4 worm cellular contexts compared by ENCODE assay signal in the genomic region with DNA sequence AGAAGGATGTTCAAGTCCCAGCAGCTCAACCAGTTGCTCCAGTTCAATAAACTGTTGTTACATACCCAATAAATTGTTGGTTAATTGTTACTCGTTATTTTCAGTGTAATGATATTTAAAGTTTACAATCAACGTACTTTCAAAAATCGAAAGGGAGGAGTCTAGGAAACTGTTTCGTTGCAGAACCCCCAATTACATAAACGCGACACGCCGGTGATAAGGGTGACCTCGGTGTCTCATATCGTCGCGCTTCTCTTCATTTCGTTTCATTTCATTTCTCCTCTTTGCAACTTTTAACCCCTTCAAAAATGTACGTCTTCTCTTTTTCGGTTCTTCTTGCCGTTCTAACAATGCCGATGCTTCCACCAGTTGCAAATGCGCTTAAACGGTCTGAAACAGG.
A peak's percentile ranks its signal among the peaks of the same experiment; 100 is the strongest.
TF ChIP-seq lines count a peak whose summit lies in the region.

A gene (plus strand): TSS at position 184 of the 400 bp plus-strand sequence.

TF ChIP-seq in whole organism, L1 larva, 84 proteins besides CTCF, POLR2A, EP300 and RAD21:
- TF ChIP-seq egl-13 (tag; optimal IDR thresholded peaks at IDR 0.05; lab: Kevin White, UChicago) (no peak), lsy-2 (tag; optimal IDR thresholded peaks at IDR 0.05; lab: Kevin White, UChicago) (peak in 1 of 2 experiments; percentile 36), grh-1 (GFP tag; IDR thresholded peaks at IDR 0.05; lab: Robert Waterston, UW) (no peak), nhr-19 (GFP tag; conservative IDR thresholded peaks at IDR 0.05; lab: Robert Waterston, UW) (no peak), unc-62 (GFP tag; optimal IDR thresholded peaks at IDR 0.05; lab: Kevin White, UChicago) (no peak), pag-3 (tag; optimal IDR thresholded peaks at IDR 0.05; lab: Kevin White, UChicago; ENCODE audit: borderline replicate concordance, insufficient read depth) (no peak), elt-3 (tag; optimal IDR thresholded peaks at IDR 0.05; lab: Kevin White, UChicago) (peak in 1 of 6 experiments; percentile 58), pax-3 (tag; optimal IDR thresholded peaks at IDR 0.05; lab: Kevin White, UChicago) (no peak), blmp-1 (tag; optimal IDR thresholded peaks at IDR 0.05; lab: Kevin White, UChicago) (peak; percentile 14), ztf-4 (tag; optimal IDR thresholded peaks at IDR 0.05; lab: Kevin White, UChicago) (no peak), unc-130 (tag; optimal IDR thresholded peaks at IDR 0.05; lab: Kevin White, UChicago) (no peak)
TF ChIP-seq in whole organism, L1 larva: peak in this region for 3.

TF ChIP-seq in whole organism, L3 larva, 47 proteins besides CTCF, POLR2A, EP300 and RAD21:
- TF ChIP-seq lsy-12 (tag; optimal IDR thresholded peaks at IDR 0.05; lab: Kevin White, UChicago) (no peak), nhr-25 (tag; optimal IDR thresholded peaks at IDR 0.05; lab: Kevin White, UChicago) (peak; percentile 28), nhr-237 (tag; optimal IDR thresholded peaks at IDR 0.05; lab: Kevin White, UChicago) (no peak), elt-2 (tag; optimal IDR thresholded peaks at IDR 0.05; lab: Kevin White, UChicago) (peak; percentile 18)

TF ChIP-seq in whole organism, L4 larva, 104 proteins besides CTCF, POLR2A, EP300 and RAD21 (continues in another document):
- peak; percentile 34; the same call in 1 of the 2 replicates for TF ChIP-seq lin-38 (GFP tag; IDR thresholded peaks at IDR 0.05; lab: Robert Waterston, UW)
- TF ChIP-seq hlh-30 (tag; optimal IDR thresholded peaks at IDR 0.05; lab: Kevin White, UChicago; ENCODE audit: insufficient read depth), result no peak
- TF ChIP-seq php-3 (GFP tag; IDR thresholded peaks at IDR 0.05; lab: Robert Waterston, UW), result no peak
- no peak for TF ChIP-seq ceh-20 (GFP tag; IDR thresholded peaks at IDR 0.05; lab: Robert Waterston, UW)
- no peak for TF ChIP-seq ceh-82 (tag; optimal IDR thresholded peaks at IDR 0.05; lab: Kevin White, UChicago)
- TF ChIP-seq spr-3 (GFP tag; optimal IDR thresholded peaks at IDR 0.05; lab: Kevin White, UChicago), result no peak
- no peak for TF ChIP-seq rbr-2 (tag; optimal IDR thresholded peaks at IDR 0.05; lab: Kevin White, UChicago)
- TF ChIP-seq cey-2 (tag; optimal IDR thresholded peaks at IDR 0.05; lab: Kevin White, UChicago; ENCODE audit: borderline replicate concordance, insufficient read depth), result no peak
- no peak for TF ChIP-seq nhr-102 (tag; optimal IDR thresholded peaks at IDR 0.05; lab: Kevin White, UChicago)
- peak; percentile 24 for TF ChIP-seq mxl-3 (GFP tag; optimal IDR thresholded peaks at IDR 0.05; lab: Kevin White, UChicago)
- no peak for TF ChIP-seq lsy-2 (tag; optimal IDR thresholded peaks at IDR 0.05; lab: Kevin White, UChicago)
- 0 out of 2 replicates have a peak, but pooled peaks have one; percentile 39 for TF ChIP-seq ctbp-1 (GFP tag; IDR thresholded peaks at IDR 0.05; lab: Robert Waterston, UW)
- TF ChIP-seq mdt-29 (GFP tag; IDR thresholded peaks at IDR 0.05; lab: Robert Waterston, UW), result no peak
- no peak for TF ChIP-seq daf-19 (GFP tag; conservative IDR thresholded peaks at IDR 0.05; lab: Robert Waterston, UW)
- no peak for TF ChIP-seq unc-130 (GFP tag; optimal IDR thresholded peaks at IDR 0.05; lab: Kevin White, UChicago)
- TF ChIP-seq tra-1 (GFP tag; IDR thresholded peaks at IDR 0.05; lab: Robert Waterston, UW), result no peak
- no peak for TF ChIP-seq ceh-44 (GFP tag; IDR thresholded peaks at IDR 0.05; lab: Robert Waterston, UW)
- no peak; the same call in 1 of the 2 replicates for TF ChIP-seq pha-4 (GFP tag; IDR thresholded peaks at IDR 0.05; lab: Robert Waterston, UW)
- no peak for TF ChIP-seq pha-4 (tag; optimal IDR thresholded peaks at IDR 0.05; lab: Kevin White, UChicago)
- TF ChIP-seq nhr-77 (tag; optimal IDR thresholded peaks at IDR 0.05; lab: Kevin White, UChicago), result no peak
- TF ChIP-seq ztf-7 (tag; optimal IDR thresholded peaks at IDR 0.05; lab: Kevin White, UChicago), result no peak
- TF ChIP-seq spr-1 (tag; optimal IDR thresholded peaks at IDR 0.05; lab: Kevin White, UChicago), result no peak
- 0 out of 2 replicates have a peak, but pooled peaks have one; percentile 13 for TF ChIP-seq nhr-41 (GFP tag; IDR thresholded peaks at IDR 0.05; lab: Robert Waterston, UW)
- no peak for TF ChIP-seq daf-16 (GFP tag; optimal IDR thresholded peaks at IDR 0.05; lab: Kevin White, UChicago)
- TF ChIP-seq daf-16 (tag; optimal IDR thresholded peaks at IDR 0.05; lab: Kevin White, UChicago), result no peak
- no peak for TF ChIP-seq egl-27 (tag; optimal IDR thresholded peaks at IDR 0.05; lab: Kevin White, UChicago)
- peak; percentile 24 for TF ChIP-seq mes-2 (tag; optimal IDR thresholded peaks at IDR 0.05; lab: Kevin White, UChicago; ENCODE audit: poor library complexity, severe bottlenecking)
- TF ChIP-seq lin-39 (tag; optimal IDR thresholded peaks at IDR 0.05; lab: Kevin White, UChicago), result no peak
- TF ChIP-seq madf-5 (GFP tag; IDR thresholded peaks at IDR 0.05; lab: Robert Waterston, UW), result no peak
- TF ChIP-seq ama-1 (optimal IDR thresholded peaks at IDR 0.05; lab: Kevin White, UChicago), result peak; percentile 78
- 0 out of 2 replicates have a peak, but pooled peaks have one; percentile 16 for TF ChIP-seq arid-1 (GFP tag; conservative IDR thresholded peaks at IDR 0.05; lab: Robert Waterston, UW)
- no peak for TF ChIP-seq mxl-2 (GFP tag; conservative IDR thresholded peaks at IDR 0.05; lab: Robert Waterston, UW)
- TF ChIP-seq nhr-25 (tag; optimal IDR thresholded peaks at IDR 0.05; lab: Kevin White, UChicago; ENCODE audit: borderline replicate concordance, insufficient read depth), result no peak
- TF ChIP-seq T26A8.4 (GFP tag; IDR thresholded peaks at IDR 0.05; lab: Robert Waterston, UW), result 0 out of 2 replicates have a peak, but pooled peaks have one; percentile 7
- no peak for TF ChIP-seq pqm-1 (tag; optimal IDR thresholded peaks at IDR 0.05; lab: Kevin White, UChicago)

TF ChIP-seq in whole organism, young adult, 124 proteins besides CTCF, POLR2A, EP300 and RAD21 (continues in another document):
- TF ChIP-seq tbx-9 (tag; optimal IDR thresholded peaks at IDR 0.05; lab: Kevin White, UChicago; ENCODE audit: borderline replicate concordance), result no peak
- no peak for TF ChIP-seq Y53F4B.3 (GFP tag; IDR thresholded peaks at IDR 0.05; lab: Robert Waterston, UW)
- no peak for TF ChIP-seq let-526 (GFP tag; IDR thresholded peaks at IDR 0.05; lab: Robert Waterston, UW)
- no peak for TF ChIP-seq somi-1 (GFP tag; optimal IDR thresholded peaks at IDR 0.05; lab: Kevin White, UChicago)
- no peak for TF ChIP-seq unc-62 (GFP tag; optimal IDR thresholded peaks at IDR 0.05; lab: Kevin White, UChicago)
- TF ChIP-seq egrh-3 (GFP tag; IDR thresholded peaks at IDR 0.05; lab: Robert Waterston, UW), result no peak
- TF ChIP-seq K11D2.4 (GFP tag; IDR thresholded peaks at IDR 0.05; lab: Robert Waterston, UW), result no peak
- no peak for TF ChIP-seq fkh-3 (tag; optimal IDR thresholded peaks at IDR 0.05; lab: Kevin White, UChicago)
- TF ChIP-seq pbrm-1 (GFP tag; IDR thresholded peaks at IDR 0.05; lab: Robert Waterston, UW), result peak; percentile 61; the same call in 1 of the 2 replicates
- no peak for TF ChIP-seq ztf-25 (GFP tag; IDR thresholded peaks at IDR 0.05; lab: Robert Waterston, UW)
- no peak for TF ChIP-seq lin-35 (GFP tag; optimal IDR thresholded peaks at IDR 0.05; lab: Kevin White, UChicago)
- TF ChIP-seq hmg-1.2 (GFP tag; IDR thresholded peaks at IDR 0.05; lab: Robert Waterston, UW), result peak; percentile 30; the same call in 1 of the 2 replicates
- no peak for TF ChIP-seq cebp-1 (GFP tag; IDR thresholded peaks at IDR 0.05; lab: Robert Waterston, UW)
- TF ChIP-seq cebp-1 (tag; optimal IDR thresholded peaks at IDR 0.05; lab: Kevin White, UChicago), result no peak
- no peak for TF ChIP-seq ceh-79 (tag; optimal IDR thresholded peaks at IDR 0.05; lab: Kevin White, UChicago)
- no peak for TF ChIP-seq F55B11.4 (tag; optimal IDR thresholded peaks at IDR 0.05; lab: Kevin White, UChicago; ENCODE audit: borderline replicate concordance, insufficient read depth)
- TF ChIP-seq ets-4 (GFP tag; optimal IDR thresholded peaks at IDR 0.05; lab: Kevin White, UChicago), result no peak
- peak; percentile 25 for TF ChIP-seq ZK185.1 (tag; optimal IDR thresholded peaks at IDR 0.05; lab: Kevin White, UChicago; ENCODE audit: poor library complexity, severe bottlenecking)
- no peak for TF ChIP-seq attf-6 (GFP tag; IDR thresholded peaks at IDR 0.05; lab: Robert Waterston, UW)
- no peak for TF ChIP-seq nhr-80 (tag; optimal IDR thresholded peaks at IDR 0.05; lab: Kevin White, UChicago)
- no peak for TF ChIP-seq nhr-120 (GFP tag; IDR thresholded peaks at IDR 0.05; lab: Robert Waterston, UW)
- no peak for TF ChIP-seq egl-18 (GFP tag; IDR thresholded peaks at IDR 0.05; lab: Robert Waterston, UW)
- no peak for TF ChIP-seq C06A6.2 (GFP tag; conservative IDR thresholded peaks at IDR 0.05; lab: Robert Waterston, UW)
- peak; percentile 31; the same call in 1 of the 2 replicates for TF ChIP-seq dox-1 (GFP tag; IDR thresholded peaks at IDR 0.05; lab: Robert Waterston, UW)
- TF ChIP-seq aptf-2 (GFP tag; conservative IDR thresholded peaks at IDR 0.05; lab: Robert Waterston, UW), result no peak
- TF ChIP-seq ceh-91 (GFP tag; IDR thresholded peaks at IDR 0.05; lab: Robert Waterston, UW), result no peak
- no peak for TF ChIP-seq madf-10 (tag; optimal IDR thresholded peaks at IDR 0.05; lab: Kevin White, UChicago)
- TF ChIP-seq F37B4.10 (GFP tag; IDR thresholded peaks at IDR 0.05; lab: Robert Waterston, UW), result no peak
- no peak for TF ChIP-seq F22D6.2 (tag; optimal IDR thresholded peaks at IDR 0.05; lab: Kevin White, UChicago)
- TF ChIP-seq ekl-4 (GFP tag; IDR thresholded peaks at IDR 0.05; lab: Robert Waterston, UW), result peak; percentile 70; the same call in 1 of the 2 replicates
- no peak for TF ChIP-seq nfya-1 (tag; optimal IDR thresholded peaks at IDR 0.05; lab: Kevin White, UChicago; ENCODE audit: borderline replicate concordance, insufficient read depth)
- TF ChIP-seq mcd-1 (GFP tag; IDR thresholded peaks at IDR 0.05; lab: Robert Waterston, UW), result no peak
- peak; percentile 61 for TF ChIP-seq hsf-1 (GFP tag; IDR thresholded peaks at IDR 0.05; lab: Robert Waterston, UW)
- TF ChIP-seq lin-26 (GFP tag; IDR thresholded peaks at IDR 0.05; lab: Robert Waterston, UW), result peak; percentile 69
- no peak for TF ChIP-seq bed-2 (GFP tag; IDR thresholded peaks at IDR 0.05; lab: Robert Waterston, UW)
- peak; percentile 83 for TF ChIP-seq F49E8.2 (tag; optimal IDR thresholded peaks at IDR 0.05; lab: Kevin White, UChicago; ENCODE audit: insufficient read depth)
- TF ChIP-seq mxl-1 (tag; optimal IDR thresholded peaks at IDR 0.05; lab: Kevin White, UChicago), result no peak
- no peak for TF ChIP-seq dpff-1 (tag; optimal IDR thresholded peaks at IDR 0.05; lab: Kevin White, UChicago)
- TF ChIP-seq sdz-38 (tag; optimal IDR thresholded peaks at IDR 0.05; lab: Kevin White, UChicago), result no peak
- no peak for TF ChIP-seq B0019.2 (GFP tag; conservative IDR thresholded peaks at IDR 0.05; lab: Robert Waterston, UW)
- TF ChIP-seq ceh-40 (GFP tag; IDR thresholded peaks at IDR 0.05; lab: Robert Waterston, UW), result no peak
- no peak for TF ChIP-seq aptf-3 (GFP tag; IDR thresholded peaks at IDR 0.05; lab: Robert Waterston, UW)
